Fruit fly (Drosophila melanogaster) whole organism, prepupa: Measurements from ENCODE around the gene hkb.
A peak's percentile ranks its signal among the peaks of the same experiment; 100 is the strongest.

Experiments used
- Blimp-1 ChIP-seq: fragments of 200-800 bp; sonication (Bioruptor generic); optimal IDR thresholded peaks from 3 replicates; lab custom pipeline; 2017; ENCODE audit warnings: missing biosample characterization, missing genetic modification characterization, mild to moderate bottlenecking, moderate library complexity, missing genetic modification reagents
- CG10669 ChIP-seq: fragments of 200-800 bp; sonication (Bioruptor generic); optimal IDR thresholded peaks from 3 replicates; lab custom pipeline; 2018; ENCODE audit warnings: missing biosample characterization, mild to moderate bottlenecking, missing genetic modification characterization, moderate library complexity
- CG11762 ChIP-seq: fragments of 200-800 bp; sonication (Bioruptor generic); optimal IDR thresholded peaks from 3 replicates; lab custom pipeline; 2016; ENCODE audit warnings: missing biosample characterization, missing genetic modification characterization; ENCODE audit not compliant: insufficient read depth
- CG15336 ChIP-seq: fragments of 200-800 bp; sonication (Bioruptor generic); IDR thresholded peaks from 2 replicates; pipeline ENCODE4 v1.3.6; 2022; ENCODE audit warnings: missing biosample characterization, missing genetic modification characterization
- CG1621 ChIP-seq: fragments of 200-800 bp; sonication (Bioruptor generic); optimal IDR thresholded peaks from 3 replicates; lab custom pipeline; 2018; ENCODE audit warnings: missing biosample characterization, mild to moderate bottlenecking, missing genetic modification characterization
- CG3032 ChIP-seq: fragments of 200-800 bp; optimal IDR thresholded peaks from 2 replicates; lab custom pipeline; 2019; ENCODE audit warnings: missing biosample characterization, mild to moderate bottlenecking, missing genetic modification characterization, moderate library complexity
- CG31627 ChIP-seq: fragments of 200-800 bp; sonication (Bioruptor generic); optimal IDR thresholded peaks from 3 replicates; lab custom pipeline; 2016; ENCODE audit warnings: missing biosample characterization, missing genetic modification characterization
- CG32006 ChIP-seq: fragments of 200-800 bp; sonication (Bioruptor generic); optimal IDR thresholded peaks from 3 replicates; lab custom pipeline; 2017; ENCODE audit warnings: missing biosample characterization, mild to moderate bottlenecking, missing genetic modification characterization
- CG34406 ChIP-seq: fragments of 200-800 bp; sonication (Bioruptor generic); optimal IDR thresholded peaks from 3 replicates; lab custom pipeline; 2016; ENCODE audit warnings: missing biosample characterization, missing genetic modification characterization
- CG4318 ChIP-seq: fragments of 200-800 bp; sonication (Bioruptor generic); optimal IDR thresholded peaks from 3 replicates; lab custom pipeline; 2017; ENCODE audit warnings: missing biosample characterization, mild to moderate bottlenecking, missing genetic modification characterization
- CG6163 ChIP-seq: fragments of 200-800 bp; sonication (Bioruptor generic); IDR thresholded peaks from 3 replicates; pipeline ENCODE4 v1.3.6; 2022; ENCODE audit warnings: missing biosample characterization, missing genetic modification characterization
- CG6854 ChIP-seq: fragments of 200-800 bp; sonication (Bioruptor generic); optimal IDR thresholded peaks from 2 replicates; lab custom pipeline; 2017; ENCODE audit warnings: missing biosample characterization, mild to moderate bottlenecking, missing genetic modification characterization
- CG7368 ChIP-seq: fragments of 200-800 bp; sonication (Bioruptor generic); optimal IDR thresholded peaks from 3 replicates; lab custom pipeline; 2016; ENCODE audit warnings: missing biosample characterization, missing genetic modification characterization
- CG8119 ChIP-seq: fragments of 200-800 bp; sonication (Bioruptor generic); IDR thresholded peaks from 3 replicates; pipeline ENCODE4 v1.3.6; 2022; ENCODE audit warnings: missing biosample characterization, missing genetic modification characterization
- CG8632 ChIP-seq: fragments of 200-800 bp; sonication (Bioruptor generic); optimal IDR thresholded peaks from 3 replicates; lab custom pipeline; 2016; ENCODE audit warnings: missing biosample characterization, missing genetic modification characterization
- Eip75B ChIP-seq: fragments of 200-800 bp; sonication (Bioruptor generic); optimal IDR thresholded peaks from 3 replicates; lab custom pipeline; 2016; ENCODE audit warnings: missing biosample characterization, missing genetic modification characterization
- Eip78C ChIP-seq: fragments of 200-800 bp; sonication (Bioruptor generic); peaks from one replicate; lab custom pipeline; 2016; ENCODE audit warnings: missing biosample characterization, missing genetic modification characterization
- Hr39 ChIP-seq: fragments of 200-800 bp; sonication (Bioruptor generic); optimal IDR thresholded peaks from 2 replicates; lab custom pipeline; 2016; ENCODE audit warnings: missing biosample characterization, missing genetic modification characterization
- Hr4 ChIP-seq: fragments of 200-800 bp; sonication (Bioruptor generic); optimal IDR thresholded peaks from 3 replicates; lab custom pipeline; 2016; ENCODE audit warnings: missing biosample characterization, missing genetic modification characterization
- Lpt ChIP-seq: fragments of 200-800 bp; sonication (Bioruptor generic); optimal IDR thresholded peaks from 3 replicates; lab custom pipeline; 2016; ENCODE audit warnings: missing biosample characterization, missing genetic modification characterization
- Met ChIP-seq: fragments of 200-800 bp; sonication (Bioruptor generic); optimal IDR thresholded peaks from 3 replicates; lab custom pipeline; 2016; ENCODE audit warnings: missing biosample characterization, missing genetic modification characterization
- OdsH ChIP-seq: fragments of 200-800 bp; sonication (Bioruptor generic); optimal IDR thresholded peaks from 3 replicates; lab custom pipeline; 2016; ENCODE audit warnings: missing biosample characterization, missing genetic modification characterization
- Sox102F ChIP-seq: fragments of 200-800 bp; sonication (Bioruptor generic); optimal IDR thresholded peaks from 2 replicates; lab custom pipeline; 2016; ENCODE audit warnings: missing biosample characterization, mild to moderate bottlenecking, missing genetic modification characterization
- Sox14 ChIP-seq: fragments of 200-800 bp; sonication (Bioruptor generic); optimal IDR thresholded peaks from 3 replicates; lab custom pipeline; 2016; ENCODE audit warnings: missing biosample characterization, missing genetic modification characterization
- Sox15 ChIP-seq: fragments of 200-800 bp; sonication (Bioruptor generic); optimal IDR thresholded peaks from 3 replicates; lab custom pipeline; 2016; ENCODE audit warnings: missing biosample characterization, missing genetic modification characterization
- acj6 ChIP-seq: fragments of 200-800 bp; sonication (Bioruptor generic); optimal IDR thresholded peaks from 3 replicates; lab custom pipeline; 2016; ENCODE audit warnings: missing biosample characterization, missing genetic modification characterization
- dac ChIP-seq: fragments of 200-800 bp; sonication (Bioruptor generic); optimal IDR thresholded peaks from 2 replicates; lab custom pipeline; 2017; ENCODE audit warnings: missing biosample characterization, mild to moderate bottlenecking, missing genetic modification characterization
- eg ChIP-seq: fragments of 200-800 bp; sonication (Bioruptor generic); IDR thresholded peaks from 3 replicates; pipeline ENCODE4 v1.3.6; 2022; ENCODE audit warnings: missing biosample characterization, missing genetic modification characterization
- esn ChIP-seq: fragments of 200-800 bp; sonication (Bioruptor generic); optimal IDR thresholded peaks from 2 replicates; lab custom pipeline; 2016; ENCODE audit warnings: missing biosample characterization, mild to moderate bottlenecking, missing genetic modification characterization, moderate library complexity
- fd59A ChIP-seq: fragments of 200-800 bp; sonication (Bioruptor generic); optimal IDR thresholded peaks from 2 replicates; lab custom pipeline; 2017; ENCODE audit warnings: missing biosample characterization, mild to moderate bottlenecking, missing genetic modification characterization, missing genetic modification reagents
- fkh ChIP-seq: fragments of 200-800 bp; sonication (Bioruptor generic); optimal IDR thresholded peaks from 3 replicates; lab custom pipeline; 2017; ENCODE audit warnings: missing biosample characterization, mild to moderate bottlenecking, missing genetic modification characterization, moderate library complexity
- lz ChIP-seq: fragments of 200-800 bp; sonication (Bioruptor generic); optimal IDR thresholded peaks from 3 replicates; lab custom pipeline; 2016; ENCODE audit warnings: missing biosample characterization, missing genetic modification characterization
- net ChIP-seq: fragments of 200-800 bp; sonication (Bioruptor generic); optimal IDR thresholded peaks from 3 replicates; lab custom pipeline; 2016; ENCODE audit warnings: missing biosample characterization, missing genetic modification characterization
- pdm3 ChIP-seq: fragments of 200-800 bp; sonication (Bioruptor generic); optimal IDR thresholded peaks from 3 replicates; lab custom pipeline; 2016; ENCODE audit warnings: missing biosample characterization, missing genetic modification characterization
- salr ChIP-seq, 2 experiments: fragments of 200-800 bp; sonication (Bioruptor generic); optimal IDR thresholded peaks; 3 replicates each; lab custom pipeline; 2016 to 2018; ENCODE audit warnings: missing biosample characterization in 2 of 2, missing genetic modification characterization in 2 of 2, mild to moderate bottlenecking in 1 of 2
- ss ChIP-seq, 2 experiments: fragments of 200-800 bp; sonication (Bioruptor generic); optimal IDR thresholded peaks; 2 replicates in 1 of 2; 3 replicates in 1 of 2; lab custom pipeline; 2017 to 2018; ENCODE audit warnings: mild to moderate bottlenecking in 2 of 2, missing biosample characterization in 2 of 2, missing genetic modification characterization in 2 of 2, moderate library complexity in 1 of 2
- svp ChIP-seq: fragments of 200-800 bp; sonication (Bioruptor generic); peaks from one replicate; lab custom pipeline; 2016; ENCODE audit warnings: missing biosample characterization, missing genetic modification characterization
- topi ChIP-seq: fragments of 200-800 bp; sonication (Bioruptor generic); optimal IDR thresholded peaks from 3 replicates; lab custom pipeline; 2016; ENCODE audit warnings: missing biosample characterization, missing genetic modification characterization
- vri ChIP-seq: fragments of 200-800 bp; sonication (Bioruptor generic); optimal IDR thresholded peaks from 3 replicates; lab custom pipeline; 2016; ENCODE audit warnings: missing biosample characterization, mild to moderate bottlenecking, missing genetic modification characterization

The hkb gene

dm6 chr3R:4390133-4390532 lies 43.7 kb upstream of the hkb start, which contains the start of gene CG14646:
Gene CG14646, plus strand, starts transcription at chr3R:4390366.
- TF ChIP-seq OdsH (GFP tag; lab: Kevin White, UChicago) (no peak), svp (no peak), net (no peak), CG8119 (GFP tag; lab: Robert Waterston, UW) (0 out of 3 replicates have a peak, but pooled peaks have one; percentile 22), CG4318 (GFP tag; lab: Kevin White, UChicago) (no peak), CG10669 (GFP tag; lab: Kevin White, UChicago) (no peak), esn (GFP tag; lab: Kevin White, UChicago) (peak; percentile 17), Eip78C (peak; percentile 37), CG11762 (GFP tag; lab: Kevin White, UChicago) (no peak), CG6163 (GFP tag; lab: Robert Waterston, UW) (no peak), Lpt (no peak), Hr39 (GFP tag; lab: Kevin White, UChicago) (no peak), Blimp-1 (no peak), CG1621 (tag; lab: Kevin White, UChicago) (no peak), CG34406 (GFP tag; lab: Kevin White, UChicago) (no peak), CG6854 (GFP tag; lab: Kevin White, UChicago) (peak; percentile 12), CG7368 (no peak)

- TF ChIP-seq CG7368 (no peak), CG8119 (GFP tag; lab: Robert Waterston, UW) (no peak), CG3032 (tag; lab: Kevin White, UChicago) (peak; percentile 25), Hr39 (GFP tag; lab: Kevin White, UChicago) (peak; percentile 7), Sox102F (GFP tag; lab: Kevin White, UChicago) (no peak), svp (peak; percentile 84), CG6163 (GFP tag; lab: Robert Waterston, UW) (peak; percentile 62), CG31627 (GFP tag; lab: Kevin White, UChicago) (peak; percentile 26), CG34406 (GFP tag; lab: Kevin White, UChicago) (no peak), Eip75B (GFP tag; lab: Kevin White, UChicago) (no peak), Blimp-1 (no peak), Eip78C (peak; percentile 63), fkh (GFP tag; lab: Kevin White, UChicago) (no peak), esn (GFP tag; lab: Kevin White, UChicago) (peak; percentile 13), CG32006 (no peak), Lpt (no peak), dac (GFP tag; lab: Kevin White, UChicago) (peak; percentile 22), acj6 (GFP tag; lab: Kevin White, UChicago) (peak; percentile 25), CG1621 (tag; lab: Kevin White, UChicago) (peak; percentile 45), ss (GFP tag; optimal IDR thresholded peaks at IDR 0.05; lab: Kevin White, UChicago) (no peak), CG8632 (GFP tag; lab: Kevin White, UChicago) (no peak), topi (peak; percentile 10), lz (GFP tag; lab: Kevin White, UChicago) (peak; percentile 47), pdm3 (GFP tag; lab: Kevin White, UChicago) (no peak)
- TF ChIP-seq, all 60 proteins: peak for 12
Measured at dm6 chr3R:4387490-4387889, 41.0 kb upstream of the hkb start, which contains the start of gene tub. Gene tub, plus strand, starts transcription at chr3R:4387742.

DNA sequence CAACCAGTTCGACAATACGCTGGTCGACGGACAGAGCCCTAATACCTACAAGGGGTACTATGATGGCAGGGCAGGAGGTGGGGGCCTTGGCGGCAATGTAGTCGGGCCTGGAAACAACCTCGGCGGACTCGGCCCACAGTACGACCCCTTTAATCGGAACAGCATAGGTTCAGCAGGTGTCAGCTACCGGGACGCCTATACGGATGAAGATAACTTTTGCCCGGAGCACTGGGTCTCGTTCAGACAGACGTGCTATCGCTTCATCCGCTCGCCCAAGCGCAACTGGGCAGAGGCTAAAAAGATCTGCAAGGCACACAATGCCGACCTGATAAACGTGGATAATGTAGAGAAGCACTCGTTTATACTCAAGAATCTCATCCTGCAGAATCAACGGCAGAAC lies 35.7 kb upstream of the hkb start:
- TF ChIP-seq Eip78C, result no peak
- TF ChIP-seq svp, result peak; percentile 91
- no peak for TF ChIP-seq Lpt
- TF ChIP-seq CG3032 (tag; lab: Kevin White, UChicago), result no peak
- TF ChIP-seq Sox14, result no peak
- no peak for TF ChIP-seq fd59A (GFP tag; lab: Kevin White, UChicago)
- no peak for TF ChIP-seq CG32006
- TF ChIP-seq Sox102F (GFP tag; lab: Kevin White, UChicago), result no peak
- TF ChIP-seq, all 60 proteins: peak for 1

DNA sequence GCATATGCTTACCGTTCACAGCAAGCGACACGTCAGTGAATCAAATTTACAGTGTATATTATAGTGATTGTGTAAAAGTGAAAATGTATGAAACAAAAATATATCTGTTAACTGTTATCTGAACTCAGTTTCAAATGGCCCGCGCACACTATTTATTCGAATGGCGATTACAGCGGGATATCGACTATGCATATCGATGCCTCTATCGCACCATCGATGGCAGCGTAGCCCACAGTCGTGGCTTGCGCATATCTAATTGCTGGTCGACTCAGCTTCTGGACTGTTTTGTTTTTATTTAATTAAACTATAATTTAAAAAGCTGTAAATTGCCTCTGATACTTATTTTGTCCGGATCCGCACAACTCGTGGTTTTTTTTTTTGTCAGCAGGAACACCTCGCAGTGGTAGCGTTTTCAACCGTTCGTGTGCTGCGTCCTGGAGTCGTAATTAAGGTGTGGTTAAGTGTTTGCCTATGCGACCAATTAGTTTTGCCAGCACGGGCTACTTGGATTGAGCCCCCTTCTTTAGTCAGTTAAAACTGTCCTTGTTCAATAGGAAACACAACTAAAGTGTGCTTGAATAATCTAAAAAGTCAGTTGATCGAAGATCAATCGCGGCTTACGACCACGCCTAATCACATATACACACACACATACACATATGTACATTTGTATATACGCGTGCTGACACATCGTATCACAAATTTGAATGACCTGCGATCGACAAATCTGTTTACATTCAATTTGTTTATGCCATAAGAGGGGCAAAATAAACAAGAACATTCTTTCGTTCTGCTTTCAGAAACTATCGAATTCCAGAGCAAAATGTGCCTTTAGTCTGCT lies 34.9 kb upstream of the hkb start, which contains the start of gene Cont:
Cont (plus strand) TSS at position 228 of the 841 bp plus-strand sequence.
- TF ChIP-seq Eip78C (peak; percentile 50), CG1621 (tag; lab: Kevin White, UChicago) (no peak), CG7368 (no peak), vri (GFP tag; lab: Kevin White, UChicago) (peak; percentile 15), salr (GFP tag; optimal IDR thresholded peaks at IDR 0.05; lab: Kevin White, UChicago) (no peak), Sox15 (no peak), fkh (GFP tag; lab: Kevin White, UChicago) (peak; percentile 38), ss (GFP tag; optimal IDR thresholded peaks at IDR 0.05; lab: Kevin White, UChicago) (no peak), fd59A (GFP tag; lab: Kevin White, UChicago) (no peak), topi (no peak), esn (GFP tag; lab: Kevin White, UChicago) (peak; percentile 29), CG15336 (GFP tag; lab: Robert Waterston, UW) (0 out of 2 replicates have a peak, but pooled peaks have one; percentile 25), Hr39 (GFP tag; lab: Kevin White, UChicago) (no peak), Met (GFP tag; lab: Kevin White, UChicago) (no peak), Hr4 (GFP tag; lab: Kevin White, UChicago) (no peak), Sox14 (no peak), eg (GFP tag; lab: Robert Waterston, UW) (no peak), svp (peak; percentile 51), CG10669 (GFP tag; lab: Kevin White, UChicago) (no peak)
